Fruit fly (Drosophila melanogaster) whole organism, larva: ENCODE measurements around the gene TfIIA-S.
A peak's percentile ranks its signal among the peaks of the same experiment; 100 is the strongest.

ENCODE experiments used
- noc ChIP-seq: fragments of 200-800 bp; sonication (Bioruptor generic); optimal IDR thresholded peaks from 3 replicates; lab custom pipeline; 2019; ENCODE audit warnings: missing biosample characterization, mild to moderate bottlenecking, missing genetic modification characterization, moderate library complexity

The TfIIA-S gene

DNA sequence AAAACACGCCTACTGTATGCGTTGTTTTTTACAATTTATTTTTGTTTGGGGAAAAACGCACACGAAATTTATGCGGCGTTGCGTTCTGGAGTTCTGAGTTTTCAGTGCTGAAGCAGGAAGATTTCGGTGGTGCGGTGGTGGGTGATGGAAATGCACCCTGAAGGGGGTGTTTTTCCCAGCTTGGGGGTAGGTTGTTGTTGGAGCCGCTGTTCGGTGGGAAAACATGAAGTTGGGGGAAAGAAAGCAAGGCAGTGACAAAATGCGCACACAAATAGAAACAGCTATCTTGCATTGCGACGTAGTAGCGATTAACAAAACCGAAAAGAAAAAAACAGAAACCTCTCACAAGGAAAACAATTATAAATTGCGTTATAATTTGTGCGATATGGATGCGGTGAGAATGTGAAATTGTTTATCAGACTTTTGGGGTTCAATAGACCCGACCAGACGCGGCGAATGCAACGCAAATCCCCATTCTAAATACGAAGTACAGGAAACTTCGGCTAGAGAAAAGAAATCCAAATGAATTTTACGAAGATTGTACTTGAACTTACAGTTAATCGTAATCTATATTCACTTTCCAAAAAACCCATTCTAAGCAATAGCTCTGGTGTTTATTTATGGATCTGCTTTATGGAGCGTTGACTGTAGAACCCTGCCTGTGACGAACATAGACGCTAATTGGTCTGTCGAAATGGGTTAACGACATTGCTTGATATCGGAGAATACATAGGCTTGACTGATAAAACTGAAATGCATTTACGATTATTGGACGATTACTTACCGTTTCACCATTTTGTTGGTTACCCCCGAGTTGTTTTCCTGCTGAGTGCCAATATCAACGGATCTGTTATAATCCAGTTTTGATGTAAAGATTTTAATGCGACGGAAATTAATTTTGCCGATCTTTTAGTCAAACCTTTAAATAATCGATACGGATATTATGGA is 2.3 kb downstream of the TfIIA-S start:
- TF ChIP-seq noc: no peak

dm6 chr3R:23887572-23887971 is 3.3 kb downstream of the TfIIA-S start:
- TF ChIP-seq noc: no peak

- peak; percentile 13 for TF ChIP-seq noc
Observed at dm6 chr3R:23887096-23887421, 3.8 kb downstream of the TfIIA-S start.

DNA sequence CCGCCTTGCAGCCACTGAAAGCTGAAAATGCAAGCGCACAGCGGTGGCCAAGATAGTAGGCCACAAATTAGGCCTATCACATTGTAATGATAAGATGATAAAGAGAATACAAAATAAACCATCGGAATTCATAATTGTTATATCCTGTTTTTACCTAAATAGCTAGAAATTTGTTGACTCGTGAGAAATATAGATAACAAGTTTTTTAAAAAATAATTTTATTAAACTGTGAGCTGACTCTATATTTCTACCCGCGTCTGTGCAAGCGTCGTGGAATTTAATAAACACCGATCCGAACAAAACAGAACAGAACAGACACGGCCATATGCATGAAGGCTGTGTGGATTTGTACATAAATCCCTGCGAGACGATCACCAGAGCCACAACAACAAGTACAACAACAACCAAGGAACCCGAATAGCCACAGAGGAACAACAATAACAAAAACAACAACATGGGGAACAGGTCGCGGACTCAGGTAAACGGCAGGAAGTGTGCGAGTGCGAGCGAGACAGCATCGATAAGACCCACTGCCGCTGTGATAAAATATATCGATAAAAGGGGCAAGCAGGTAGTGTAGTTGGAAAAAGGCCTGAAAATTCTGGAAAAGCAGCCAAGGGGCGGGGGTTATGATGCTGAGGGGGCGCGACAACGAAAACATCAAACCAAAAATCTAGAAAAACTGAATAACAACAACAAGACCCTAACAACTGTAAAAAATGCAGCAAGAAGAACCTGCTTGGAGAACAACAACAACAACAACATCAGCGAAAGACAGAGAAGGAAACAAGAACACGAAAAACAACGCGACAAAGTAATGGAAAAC is 4.4 kb downstream of the TfIIA-S start:
- TF ChIP-seq noc: peak; percentile 32

DNA sequence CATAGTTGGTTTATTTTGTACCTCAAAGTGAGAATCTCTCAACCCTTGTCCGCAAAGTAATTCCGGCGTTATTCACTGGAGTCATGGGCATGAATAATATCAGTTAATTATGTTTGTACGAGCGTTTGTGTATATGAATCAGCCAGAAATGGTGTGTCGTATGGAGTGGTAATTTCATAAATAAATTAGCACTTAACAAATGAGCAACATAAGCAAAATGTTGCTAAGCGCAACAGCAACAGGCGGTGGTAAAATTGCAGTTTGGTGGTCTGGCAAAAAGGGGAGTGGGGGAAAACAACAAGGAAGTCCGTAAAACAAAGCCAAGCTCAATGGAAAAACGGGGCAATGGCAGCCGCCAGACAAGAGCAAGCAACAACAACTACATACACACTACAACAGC is 5.2 kb downstream of the TfIIA-S start:
- TF ChIP-seq noc: no peak

DNA sequence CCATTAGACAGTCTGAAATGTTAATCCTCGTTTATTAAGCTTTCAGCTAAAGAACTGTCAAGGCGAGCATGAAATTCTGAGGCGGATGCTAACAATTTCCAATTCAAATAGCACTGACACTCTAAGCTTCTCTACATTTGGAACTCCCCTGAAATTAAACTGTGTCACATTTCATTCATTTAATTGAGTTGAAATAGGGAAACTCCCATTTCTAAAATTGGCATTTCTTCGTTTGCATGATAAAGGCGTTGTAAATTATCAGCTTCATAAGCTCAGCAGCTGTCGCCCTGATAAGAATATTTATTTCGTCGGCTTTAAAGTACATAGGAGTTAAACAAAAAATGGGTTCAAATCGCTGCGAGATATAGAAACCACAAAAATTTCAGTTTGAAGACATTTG is 5.7 kb downstream of the TfIIA-S start:
- no peak for TF ChIP-seq noc

- no peak for TF ChIP-seq noc
Observed at dm6 chr3R:23884088-23884727, 6.7 kb downstream of the TfIIA-S start.

DNA sequence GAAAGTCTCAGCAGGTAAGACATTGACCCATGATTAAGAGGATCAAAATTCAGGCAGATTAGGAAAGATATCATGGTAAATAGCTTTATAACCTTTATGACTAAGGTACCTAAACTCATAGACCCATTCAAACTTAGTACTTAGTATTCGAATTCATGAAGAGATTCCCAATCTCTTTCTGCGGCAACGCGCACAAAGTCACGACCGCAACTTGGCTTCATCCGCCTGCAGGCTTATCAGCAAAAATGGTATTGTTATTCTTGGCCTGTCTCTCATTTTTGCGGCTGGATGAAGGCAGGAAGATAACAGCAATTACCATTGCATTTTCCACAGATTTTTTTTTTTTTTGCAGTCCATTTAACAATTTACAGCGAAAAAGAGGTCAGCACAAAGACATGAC is 10.6 kb downstream of the TfIIA-S start:
- TF ChIP-seq noc: no peak

DNA sequence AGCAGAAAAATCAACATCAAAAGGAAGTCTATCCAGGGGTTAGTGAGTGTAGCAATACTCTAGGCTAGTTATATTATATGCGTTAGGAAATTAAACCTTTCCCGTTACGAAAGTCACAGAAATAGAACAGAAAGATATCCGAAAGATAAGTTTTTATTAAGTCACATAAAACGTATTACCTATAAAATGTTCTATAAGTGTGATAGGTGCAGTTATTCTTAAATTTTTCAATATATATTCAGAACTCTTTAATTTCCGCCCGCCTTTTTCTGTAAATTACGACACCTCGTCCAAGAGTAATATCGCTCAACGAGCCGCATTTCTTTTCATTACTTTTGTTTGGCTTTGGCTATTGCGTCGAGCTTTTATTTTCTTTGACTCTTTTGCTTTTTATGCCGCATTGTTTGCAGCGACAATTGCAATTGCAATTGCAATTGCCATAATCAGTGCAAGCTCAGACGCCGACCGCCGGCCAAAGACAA is 12.5 kb downstream of the TfIIA-S start:
- TF ChIP-seq noc: no peak

- no peak for TF ChIP-seq noc
Observed at dm6 chr3R:23877606-23878317, 13.1 kb downstream of the TfIIA-S start.

DNA sequence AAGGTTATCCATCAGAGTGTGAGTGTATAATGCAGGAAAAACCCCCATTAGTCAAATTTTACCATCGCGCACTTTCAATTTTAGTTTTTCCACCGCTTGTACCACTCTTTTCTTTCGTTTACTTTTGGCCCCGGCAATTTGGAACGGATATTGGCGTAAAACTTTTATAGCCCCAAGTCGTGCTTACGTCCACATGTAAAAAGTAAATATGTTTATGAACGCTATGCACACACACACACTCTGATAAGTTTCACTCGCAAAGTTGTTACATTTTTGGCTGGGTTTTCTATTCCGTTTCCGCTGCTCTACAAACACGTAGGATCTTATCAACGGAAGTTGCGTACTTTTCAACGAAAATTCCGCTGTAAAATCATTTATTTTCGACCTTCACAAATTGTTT is 14.2 kb downstream of the TfIIA-S start:
- TF ChIP-seq noc: no peak

DNA sequence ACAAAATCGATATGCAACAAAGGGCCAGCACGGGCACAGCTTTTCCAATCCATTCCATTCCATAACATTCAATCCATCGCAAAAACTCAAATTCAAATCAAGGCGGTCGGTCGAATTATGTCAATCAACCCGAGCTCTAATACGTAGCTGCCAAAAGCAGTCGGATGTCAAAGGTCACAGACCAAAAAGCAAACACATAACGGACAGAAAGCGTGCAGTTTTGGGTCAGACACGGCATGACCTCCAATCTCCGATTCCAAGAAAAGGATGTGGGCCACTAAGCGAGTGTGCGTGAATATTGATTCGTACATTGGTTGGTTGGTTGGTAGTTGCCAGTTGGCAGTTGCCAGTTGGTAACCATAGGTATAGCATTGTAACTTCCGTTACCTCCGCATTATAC is 16.1 kb downstream of the TfIIA-S start:
- no peak for TF ChIP-seq noc

dm6 chr3R:23874198-23874597 is 16.7 kb downstream of the TfIIA-S start:
- TF ChIP-seq noc: no peak

DNA sequence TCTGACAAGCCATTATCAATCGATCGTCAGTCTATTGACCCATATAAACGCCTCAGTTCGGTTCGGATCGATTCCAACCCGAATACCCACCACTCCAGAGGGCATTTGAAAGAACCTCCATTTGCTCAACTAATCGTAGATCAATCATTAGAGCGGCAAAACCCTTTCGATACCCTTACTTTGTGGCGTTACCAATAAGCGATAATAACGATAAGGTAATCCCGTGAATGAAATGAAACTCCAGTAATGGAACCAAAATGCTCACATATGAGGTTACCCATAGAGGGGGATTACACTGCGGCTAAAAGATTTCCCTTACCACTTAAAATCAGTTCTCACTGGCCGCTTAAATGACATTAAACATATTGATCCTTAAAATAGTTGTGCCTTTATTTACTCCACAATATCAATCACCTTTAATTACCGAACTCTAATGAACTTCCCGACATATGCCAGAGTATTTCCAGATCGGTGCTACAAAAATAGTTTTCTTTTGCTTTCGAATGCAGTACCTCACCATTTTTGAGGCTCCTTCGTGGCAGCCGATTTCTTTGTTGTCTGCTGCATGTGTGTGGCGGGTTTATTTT is 18.2 kb downstream of the TfIIA-S start:
- TF ChIP-seq noc: no peak

DNA sequence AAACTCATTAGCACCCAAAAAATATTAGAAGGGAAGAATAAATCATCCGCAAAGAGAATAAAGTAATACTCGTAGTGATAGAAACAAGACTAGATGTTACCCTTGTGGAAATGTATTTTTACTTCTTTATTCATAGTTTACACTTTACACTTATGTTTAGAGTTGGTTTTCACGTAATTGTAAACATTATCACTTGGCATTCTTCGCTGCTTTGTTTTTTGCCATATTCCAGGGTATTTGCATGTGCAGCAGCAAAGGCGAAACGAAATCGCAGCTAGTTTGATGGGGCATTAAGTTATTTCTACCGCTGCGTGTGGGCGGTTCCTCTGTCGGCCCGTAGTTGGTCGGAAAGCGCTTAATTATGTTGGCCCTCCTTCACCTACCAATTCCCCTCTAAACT is 19.1 kb downstream of the TfIIA-S start:
- TF ChIP-seq noc: no peak

DNA sequence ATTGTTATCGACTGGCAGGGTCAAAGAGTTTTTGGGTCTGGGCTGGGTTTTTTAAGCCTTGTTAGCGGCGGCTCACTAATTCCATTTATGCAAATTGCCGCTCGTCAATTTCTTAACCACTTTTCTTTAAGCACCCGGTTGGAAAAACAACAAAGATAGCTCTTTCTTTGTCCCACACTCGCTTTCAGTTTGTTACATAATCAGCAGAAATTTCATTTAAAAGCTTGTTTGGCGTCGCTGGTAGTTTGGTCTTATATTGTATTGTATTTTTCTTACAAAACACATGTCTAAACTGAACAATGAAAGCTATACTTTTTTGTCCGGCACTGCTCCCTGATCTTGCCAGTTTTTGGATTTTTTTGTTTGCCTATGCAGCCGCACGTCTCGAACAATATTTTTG is 20.9 kb downstream of the TfIIA-S start:
- no peak for TF ChIP-seq noc
